Worm (Caenorhabditis elegans): ENCODE data around the gene taf-6.1.

DNA sequence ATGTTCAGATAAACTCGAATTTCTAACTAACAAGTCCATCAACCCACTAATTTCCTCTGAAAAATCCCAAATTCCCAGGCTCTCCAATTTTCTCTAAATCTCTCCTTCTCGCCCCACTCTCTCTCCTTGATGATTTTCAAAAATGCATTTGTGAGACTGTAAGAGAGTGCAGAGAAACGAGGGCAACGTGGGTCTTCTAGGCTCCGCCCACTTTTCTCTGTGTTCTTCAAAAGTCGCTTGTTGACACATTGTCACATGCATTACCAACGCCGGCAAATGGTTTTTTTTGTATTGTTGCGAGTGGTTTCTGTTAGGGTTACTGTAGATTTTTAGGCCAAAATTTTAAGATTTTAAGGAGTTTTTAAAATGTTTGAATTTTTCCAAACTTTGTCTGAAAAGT is 41.3 kb upstream of the taf-6.1 start:
- TF ChIP-seq Y22D7AL.16 (tag; optimal IDR thresholded peaks at IDR 0.05) (no peak), unc-55 (GFP tag; optimal IDR thresholded peaks at IDR 0.05) (no peak), ceh-34 (tag; optimal IDR thresholded peaks at IDR 0.05) (no peak), ceh-31 (tag; optimal IDR thresholded peaks at IDR 0.05) (no peak), tbx-2 (tag; optimal IDR thresholded peaks at IDR 0.05) (no peak)

Measured in whole organism, late embryonic.